Worm (Caenorhabditis elegans) whole organism, midembryonic: ENCODE results near the gene ZK930.4.

Source experiments
- cog-1 ChIP-seq: sonication (generic microtip); optimal IDR thresholded peaks from 2 replicates; lab custom pipeline; 2016; ENCODE audit warnings: missing genetic modification characterization, missing compliant biosample characterization
- flt-1 ChIP-seq: fragments of 200-800 bp; sonication (Bioruptor generic); IDR thresholded peaks from 2 replicates; pipeline ENCODE4 v1.3.6; 2022; ENCODE audit warnings: missing genetic modification characterization, missing compliant biosample characterization
- med-1 ChIP-seq: sonication (generic microtip); optimal IDR thresholded peaks from 2 replicates; lab custom pipeline; 2017; ENCODE audit warnings: missing genetic modification characterization, mild to moderate bottlenecking, missing compliant biosample characterization, antibody characterized with exemption, missing genetic modification reagents; ENCODE audit not compliant: insufficient read depth
- ref-1 ChIP-seq: fragments of 200-800 bp; sonication (Bioruptor generic); conservative IDR thresholded peaks from 2 replicates; pipeline ENCODE4 v1.3.6; 2022; ENCODE audit warnings: missing genetic modification reagents, missing genetic modification characterization, missing compliant biosample characterization
- ztf-23 ChIP-seq: fragments of 200-800 bp; sonication (Bioruptor generic); IDR thresholded peaks from 2 replicates; pipeline ENCODE4 v1.3.6; 2022; ENCODE audit warnings: missing genetic modification reagents, missing genetic modification characterization, missing compliant biosample characterization

- TF ChIP-seq ztf-23 (no peak), med-1 (GFP tag; lab: Kevin White, UChicago) (no peak), flt-1 (GFP tag; lab: Robert Waterston, UW) (no peak), cog-1 (tag; lab: Kevin White, UChicago) (no peak), ref-1 (GFP tag; lab: Robert Waterston, UW) (no peak)
These were observed 4.3 kb downstream of the ZK930.4 start for ce11 chrII:11910569-11910968.
